Fruit fly (Drosophila melanogaster): Measurements from ENCODE around the gene CG34278.

- peak; percentile 40 for TF ChIP-seq h (GFP tag; optimal IDR thresholded peaks at IDR 0.05)
- TF ChIP-seq GATAd (GFP tag; optimal IDR thresholded peaks at IDR 0.05): no peak
- no peak for TF ChIP-seq HLH106 (tag; optimal IDR thresholded peaks at IDR 0.05)
- no peak for TF ChIP-seq rgr (GFP tag; optimal IDR thresholded peaks at IDR 0.05)
- no peak for TF ChIP-seq foxo (GFP tag; optimal IDR thresholded peaks at IDR 0.05)
- TF ChIP-seq psq (GFP tag; optimal IDR thresholded peaks at IDR 0.05): no peak
- TF ChIP-seq dl (GFP tag; optimal IDR thresholded peaks at IDR 0.05; ENCODE audit: insufficient read depth in 1 of 2, partially characterized antibody in 2 of 2): no peak
- TF ChIP-seq dsf (GFP tag; optimal IDR thresholded peaks at IDR 0.05; ENCODE audit: borderline replicate concordance): no peak
- no peak for TF ChIP-seq Hr78 (GFP tag; optimal IDR thresholded peaks at IDR 0.05)
- no peak for TF ChIP-seq OdsH (GFP tag; optimal IDR thresholded peaks at IDR 0.05)
These were observed 4.6 kb upstream of the CG34278 start for dm6 chr3R:17115668-17116067.
